Worm (Caenorhabditis elegans): ENCODE measurements around the gene nspd-4.

DNA sequence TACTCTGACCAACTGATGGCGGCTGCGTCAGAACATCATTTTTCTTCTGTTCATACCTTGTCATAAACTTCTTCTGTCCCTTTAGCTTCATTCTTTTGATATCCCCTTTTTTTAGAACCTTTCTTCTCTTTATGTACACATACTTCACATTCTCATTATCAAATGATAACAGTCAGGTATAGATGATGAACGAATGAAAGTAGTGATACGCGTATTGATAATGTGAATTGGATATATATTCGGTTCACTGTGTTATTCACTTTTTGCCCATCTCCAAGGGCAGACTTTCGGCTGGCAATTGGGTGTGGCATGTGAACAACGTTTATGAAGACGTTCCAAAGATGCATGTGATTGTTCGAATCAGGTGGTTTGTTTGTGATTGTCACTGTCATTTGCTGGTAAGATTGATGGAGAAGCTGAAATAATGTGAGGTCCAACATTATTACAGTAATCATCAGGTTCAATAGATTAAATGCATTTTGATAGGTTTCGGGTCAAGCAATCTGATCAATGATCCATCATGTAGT, 32.0 kb downstream of the nspd-4 start, which contains the start of gene F11G11.15:
- TF ChIP-seq ref-1 (GFP tag; conservative IDR thresholded peaks at IDR 0.05) (no peak), flt-1 (GFP tag; IDR thresholded peaks at IDR 0.05) (no peak), T22C8.4 (GFP tag; IDR thresholded peaks at IDR 0.05) (no peak), tab-1 (GFP tag; IDR thresholded peaks at IDR 0.05) (no peak)
